Worm (Caenorhabditis elegans): ENCODE measurements around the gene B0416.3.

The B0416.3 gene

ce11 chrX:9278653-9279052 lies 12.8 kb upstream of the B0416.3 start, which contains the start of gene B0416.4:
Gene B0416.4, plus strand, starts transcription at chrX:9278953.
- TF ChIP-seq mec-3 (tag; optimal IDR thresholded peaks at IDR 0.05; ENCODE audit: borderline replicate concordance) (no peak), zip-5 (tag; optimal IDR thresholded peaks at IDR 0.05) (no peak), ceh-14 (tag; optimal IDR thresholded peaks at IDR 0.05) (no peak), ceh-18 (tag; optimal IDR thresholded peaks at IDR 0.05) (no peak), odd-2 (tag; optimal IDR thresholded peaks at IDR 0.05) (no peak), madf-2 (tag; optimal IDR thresholded peaks at IDR 0.05) (no peak), nhr-232 (tag; optimal IDR thresholded peaks at IDR 0.05) (no peak), pha-4 (tag; optimal IDR thresholded peaks at IDR 0.05) (no peak), nfya-1 (tag; optimal IDR thresholded peaks at IDR 0.05) (no peak), hlh-30 (tag; optimal IDR thresholded peaks at IDR 0.05; ENCODE audit: insufficient read depth) (no peak), ztf-16 (tag; optimal IDR thresholded peaks at IDR 0.05) (no peak), ceh-31 (tag; optimal IDR thresholded peaks at IDR 0.05) (no peak), ceh-9 (tag; optimal IDR thresholded peaks at IDR 0.05) (no peak), elt-2 (tag; optimal IDR thresholded peaks at IDR 0.05) (no peak), ceh-34 (tag; optimal IDR thresholded peaks at IDR 0.05) (no peak)

- no peak for TF ChIP-seq lim-6 (tag; optimal IDR thresholded peaks at IDR 0.05)
- no peak for TF ChIP-seq ceh-9 (tag; optimal IDR thresholded peaks at IDR 0.05)
Observed at ce11 chrX:9283026-9283425, 8.4 kb upstream of the B0416.3 start, which contains the start of gene B0416.11. Gene B0416.11, minus strand, starts transcription at chrX:9283126.

ce11 chrX:9295471-9295870 lies 4.0 kb downstream of the B0416.3 start:
- TF ChIP-seq rnt-1 (tag; optimal IDR thresholded peaks at IDR 0.05): no peak
- no peak for TF ChIP-seq madf-2 (tag; optimal IDR thresholded peaks at IDR 0.05)

- TF ChIP-seq ets-4 (tag; optimal IDR thresholded peaks at IDR 0.05) (peak; percentile 20), ceh-14 (tag; optimal IDR thresholded peaks at IDR 0.05) (peak; percentile 63), ceh-22 (tag; optimal IDR thresholded peaks at IDR 0.05) (no peak), ahr-1 (tag; optimal IDR thresholded peaks at IDR 0.05) (peak; percentile 9), tbx-2 (tag; optimal IDR thresholded peaks at IDR 0.05) (peak; percentile 76), npax-4 (tag; optimal IDR thresholded peaks at IDR 0.05) (peak; percentile 39), ceh-24 (tag; optimal IDR thresholded peaks at IDR 0.05) (peak; percentile 19), nhr-232 (tag; optimal IDR thresholded peaks at IDR 0.05) (peak; percentile 52), sdc-2 (tag; optimal IDR thresholded peaks at IDR 0.05) (no peak), rnt-1 (tag; optimal IDR thresholded peaks at IDR 0.05) (peak; percentile 62), pat-9 (tag; optimal IDR thresholded peaks at IDR 0.05) (peak; percentile 56), fax-1 (tag; optimal IDR thresholded peaks at IDR 0.05) (peak; percentile 76), ceh-31 (tag; optimal IDR thresholded peaks at IDR 0.05) (peak; percentile 57), Y22D7AL.16 (tag; optimal IDR thresholded peaks at IDR 0.05) (peak; percentile 30), syd-9 (tag; optimal IDR thresholded peaks at IDR 0.05) (peak; percentile 31), dve-1 (tag; optimal IDR thresholded peaks at IDR 0.05) (peak; percentile 2), pax-1 (tag; optimal IDR thresholded peaks at IDR 0.05) (no peak), ama-1 (optimal IDR thresholded peaks at IDR 0.05) (no peak), gmeb-2 (tag; optimal IDR thresholded peaks at IDR 0.05) (peak; percentile 44), ceh-34 (tag; optimal IDR thresholded peaks at IDR 0.05) (peak; percentile 40), madf-2 (tag; optimal IDR thresholded peaks at IDR 0.05) (peak; percentile 43), ceh-18 (tag; optimal IDR thresholded peaks at IDR 0.05) (no peak), sox-2 (GFP tag; IDR thresholded peaks at IDR 0.05) (no peak), pqm-1 (tag; optimal IDR thresholded peaks at IDR 0.05) (no peak), eyg-1 (tag; optimal IDR thresholded peaks at IDR 0.05) (no peak), che-1 (tag; optimal IDR thresholded peaks at IDR 0.05) (peak; percentile 63), pag-3 (tag; optimal IDR thresholded peaks at IDR 0.05; ENCODE audit: borderline replicate concordance) (no peak), unc-42 (tag; optimal IDR thresholded peaks at IDR 0.05) (peak; percentile 23), ceh-45 (GFP tag; IDR thresholded peaks at IDR 0.05) (no peak), pros-1 (tag; optimal IDR thresholded peaks at IDR 0.05) (no peak), ceh-19 (GFP tag; optimal IDR thresholded peaks at IDR 0.05) (peak; percentile 80), zip-5 (tag; optimal IDR thresholded peaks at IDR 0.05) (peak; percentile 61), mec-3 (tag; optimal IDR thresholded peaks at IDR 0.05; ENCODE audit: borderline replicate concordance) (no peak), T23F11.4 (GFP tag; optimal IDR thresholded peaks at IDR 0.05) (peak; percentile 22), ztf-16 (tag; optimal IDR thresholded peaks at IDR 0.05) (peak; percentile 43), unc-86 (tag; optimal IDR thresholded peaks at IDR 0.05) (peak; percentile 60), hlh-13 (GFP tag; optimal IDR thresholded peaks at IDR 0.05) (peak; percentile 48), hlh-8 (tag; optimal IDR thresholded peaks at IDR 0.05) (peak; percentile 57), ttx-3 (tag; optimal IDR thresholded peaks at IDR 0.05) (peak; percentile 71)
Observed at ce11 chrX:9296591-9296990, 5.1 kb downstream of the B0416.3 start, which contains the start of gene gly-13. Gene gly-13, minus strand, starts transcription at chrX:9296622.
